Worm (Caenorhabditis elegans) whole organism, early embryonic: ENCODE measurements around the gene bbln-1.

Source experiments
- F13C5.2 ChIP-seq: sonication (generic microtip); optimal IDR thresholded peaks from 2 replicates; lab custom pipeline; 2017; ENCODE audit warnings: mild to moderate bottlenecking, missing genetic modification characterization, inconsistent platforms, missing compliant biosample characterization
- aly-1 ChIP-seq: sonication (generic microtip); optimal IDR thresholded peaks from 2 replicates; lab custom pipeline; 2016; ENCODE audit warnings: missing genetic modification characterization, missing compliant biosample characterization
- ama-1 ChIP-seq: fragments of 150-350 bp; optimal IDR thresholded peaks from 2 replicates; lab custom pipeline; 2014
- flt-1 ChIP-seq: fragments of 200-800 bp; sonication (Bioruptor generic); IDR thresholded peaks from 2 replicates; pipeline ENCODE4 v1.3.6; 2022; ENCODE audit warnings: missing genetic modification characterization, missing compliant biosample characterization
- hmbx-1 ChIP-seq: sonication (generic microtip); optimal IDR thresholded peaks from 2 replicates; lab custom pipeline; 2016; ENCODE audit warnings: mild to moderate bottlenecking, missing genetic modification characterization, missing compliant biosample characterization
- hnd-1 ChIP-seq: sonication (generic microtip); optimal IDR thresholded peaks from 2 replicates; lab custom pipeline; 2016; ENCODE audit warnings: missing genetic modification characterization, missing compliant biosample characterization
- pes-1 ChIP-seq: fragments of 200-800 bp; sonication (Bioruptor generic); IDR thresholded peaks from 2 replicates; pipeline ENCODE4 v1.3.6; 2022; ENCODE audit warnings: missing genetic modification reagents, missing genetic modification characterization, missing compliant biosample characterization
- tbx-11 ChIP-seq: fragments of 200-800 bp; sonication (Bioruptor generic); IDR thresholded peaks from 2 replicates; pipeline ENCODE4 v1.3.6; 2022; ENCODE audit warnings: missing genetic modification characterization, missing compliant biosample characterization
- tbx-37 ChIP-seq: fragments of 200-800 bp; sonication (Bioruptor generic); conservative IDR thresholded peaks from 2 replicates; pipeline ENCODE4 v1.3.6; 2022; ENCODE audit warnings: missing genetic modification reagents, missing genetic modification characterization, missing compliant biosample characterization
- tra-4 ChIP-seq: sonication (generic microtip); optimal IDR thresholded peaks from 2 replicates; lab custom pipeline; 2017; ENCODE audit warnings: missing genetic modification characterization, missing compliant biosample characterization

DNA sequence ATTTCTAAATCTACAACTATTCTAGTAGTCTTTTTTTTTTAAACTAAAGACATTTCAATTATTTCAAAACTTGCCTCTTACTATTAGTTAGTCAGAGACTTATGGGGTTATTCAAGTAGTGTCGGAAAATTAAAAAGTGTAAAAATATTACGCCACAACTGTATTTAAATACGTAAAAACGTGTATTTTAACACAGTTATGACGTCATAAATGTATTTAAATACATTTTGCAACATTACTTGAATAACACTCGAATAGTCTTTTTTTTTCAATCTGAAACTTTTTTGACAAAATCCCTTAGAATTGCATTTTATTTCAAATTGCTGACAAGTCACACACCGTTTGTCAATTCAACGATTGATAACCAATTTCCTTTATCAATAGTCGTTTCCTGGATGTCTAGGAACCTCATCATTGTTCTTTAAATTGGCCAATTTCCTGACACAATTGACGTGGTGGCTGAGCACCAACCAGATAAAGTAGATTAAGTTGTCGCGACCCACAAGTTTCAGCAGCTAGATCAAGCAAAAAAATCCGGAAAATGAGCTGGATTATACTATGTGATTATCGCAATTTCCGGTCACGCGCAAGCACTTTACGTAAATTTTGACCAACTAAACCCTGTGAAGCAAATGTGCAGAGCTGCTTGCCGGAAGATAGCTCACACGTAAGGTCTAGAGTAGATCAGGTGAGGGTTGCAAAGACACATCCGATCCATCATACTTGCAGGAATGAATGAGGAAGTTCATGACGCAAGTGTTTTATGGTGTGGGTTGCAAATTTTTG is 12.6 kb downstream of the bbln-1 start:
- TF ChIP-seq aly-1 (tag; lab: Kevin White, UChicago) (no peak), ama-1 (lab: Kevin White, UChicago) (no peak), flt-1 (no peak), hmbx-1 (tag; lab: Kevin White, UChicago) (no peak), tbx-11 (GFP tag; lab: Robert Waterston, UW) (no peak), hnd-1 (no peak), tbx-37 (GFP tag; lab: Robert Waterston, UW) (no peak), F13C5.2 (tag; lab: Kevin White, UChicago) (no peak), pes-1 (GFP tag; lab: Robert Waterston, UW) (no peak), tra-4 (tag; lab: Kevin White, UChicago) (no peak)
